Fruit fly (Drosophila melanogaster): ENCODE results near the gene Ald2.

- TF ChIP-seq EcR (GFP tag; optimal IDR thresholded peaks at IDR 0.05) (no peak), Dll (optimal IDR thresholded peaks at IDR 0.05) (no peak)
These were observed 30.1 kb downstream of the Ald2 start for dm6 chr3R:26443875-26444511.

All from whole organism.